Worm (Caenorhabditis elegans) whole organism, late embryonic: Measurements from ENCODE around the gene srx-44.

Experiments
- C08G9.2 ChIP-seq: sonication (generic microtip); optimal IDR thresholded peaks from 2 replicates; lab custom pipeline; 2016; ENCODE audit warnings: mild to moderate bottlenecking, missing genetic modification characterization, moderate library complexity, missing compliant biosample characterization
- C38D4.7 ChIP-seq: fragments of 200-800 bp; sonication (Bioruptor generic); optimal IDR thresholded peaks from 2 replicates; lab custom pipeline; 2018; ENCODE audit warnings: mild to moderate bottlenecking, missing genetic modification characterization, moderate library complexity, missing compliant biosample characterization
- F13H6.1 ChIP-seq: sonication (generic microtip); optimal IDR thresholded peaks from 2 replicates; lab custom pipeline; 2016; ENCODE audit warnings: missing genetic modification characterization, missing compliant biosample characterization
- K02D7.2 ChIP-seq: sonication (generic microtip); optimal IDR thresholded peaks from 2 replicates; lab custom pipeline; 2017; ENCODE audit warnings: mild to moderate bottlenecking, missing genetic modification characterization, missing compliant biosample characterization
- T23F11.4 ChIP-seq: fragments of 200-800 bp; sonication (Bioruptor generic); optimal IDR thresholded peaks from 2 replicates; lab custom pipeline; 2018; ENCODE audit warnings: mild to moderate bottlenecking, missing genetic modification characterization, missing compliant biosample characterization
- ama-1 ChIP-seq: fragments of 150-350 bp; optimal IDR thresholded peaks from 2 replicates; lab custom pipeline; 2014
- ceh-14 ChIP-seq: sonication (generic microtip); optimal IDR thresholded peaks from 2 replicates; lab custom pipeline; 2016; ENCODE audit warnings: missing genotype, missing genetic modification characterization, missing compliant biosample characterization
- ceh-19 ChIP-seq: fragments of 200-800 bp; sonication (Bioruptor generic); optimal IDR thresholded peaks from 2 replicates; lab custom pipeline; 2018; ENCODE audit warnings: mild to moderate bottlenecking, missing genetic modification characterization, missing compliant biosample characterization
- ceh-2 ChIP-seq: sonication (generic microtip); optimal IDR thresholded peaks from 2 replicates; lab custom pipeline; 2016; ENCODE audit warnings: missing genotype, missing genetic modification characterization, missing compliant biosample characterization
- ceh-30 ChIP-seq: fragments of 150-350 bp; optimal IDR thresholded peaks from 2 replicates; lab custom pipeline; 2014; ENCODE audit warnings: missing biosample characterization, missing genetic modification characterization
- ceh-31 ChIP-seq: sonication (generic microtip); optimal IDR thresholded peaks from 2 replicates; lab custom pipeline; 2016; ENCODE audit warnings: missing genetic modification characterization, missing compliant biosample characterization
- ceh-34 ChIP-seq: sonication (generic microtip); optimal IDR thresholded peaks from 2 replicates; lab custom pipeline; 2016; ENCODE audit warnings: mild to moderate bottlenecking, missing genetic modification characterization, missing compliant biosample characterization
- ceh-48 ChIP-seq: sonication (generic microtip); optimal IDR thresholded peaks from 2 replicates; lab custom pipeline; 2016; ENCODE audit warnings: missing genetic modification characterization, inconsistent platforms, missing compliant biosample characterization
- ceh-6 ChIP-seq: fragments of 200-800 bp; sonication (Bioruptor generic); optimal IDR thresholded peaks from 2 replicates; lab custom pipeline; 2018; ENCODE audit warnings: mild to moderate bottlenecking, missing genetic modification characterization, missing compliant biosample characterization
- ceh-9 ChIP-seq: sonication (generic microtip); optimal IDR thresholded peaks from 2 replicates; lab custom pipeline; 2016; ENCODE audit warnings: mild to moderate bottlenecking, missing genetic modification characterization, inconsistent platforms, missing compliant biosample characterization
- che-1 ChIP-seq: sonication (generic microtip); optimal IDR thresholded peaks from 2 replicates; lab custom pipeline; 2016; ENCODE audit warnings: mild to moderate bottlenecking, missing genetic modification characterization, missing compliant biosample characterization
- elt-2 ChIP-seq: sonication (generic microtip); optimal IDR thresholded peaks from 2 replicates; lab custom pipeline; 2016; ENCODE audit warnings: missing genetic modification reagents, missing genetic modification characterization, missing compliant biosample characterization
- elt-4 ChIP-seq: sonication (generic microtip); optimal IDR thresholded peaks from 2 replicates; lab custom pipeline; 2016; ENCODE audit warnings: missing genetic modification characterization, missing compliant biosample characterization
- ets-4 ChIP-seq: sonication (generic microtip); optimal IDR thresholded peaks from 2 replicates; lab custom pipeline; 2016; ENCODE audit warnings: missing genetic modification characterization, missing compliant biosample characterization
- eyg-1 ChIP-seq: sonication (generic microtip); optimal IDR thresholded peaks from 2 replicates; lab custom pipeline; 2016; ENCODE audit warnings: missing genotype, missing genetic modification characterization, missing compliant biosample characterization
- fkh-6 ChIP-seq: sonication (generic microtip); optimal IDR thresholded peaks from 2 replicates; lab custom pipeline; 2016; ENCODE audit warnings: missing genetic modification characterization, missing compliant biosample characterization
- gmeb-2 ChIP-seq: sonication (generic microtip); optimal IDR thresholded peaks from 2 replicates; lab custom pipeline; 2016; ENCODE audit warnings: missing genetic modification characterization, inconsistent platforms, missing compliant biosample characterization
- hlh-15 ChIP-seq: sonication (generic microtip); optimal IDR thresholded peaks from 2 replicates; lab custom pipeline; 2016; ENCODE audit warnings: missing genetic modification characterization, missing compliant biosample characterization
- hlh-30 ChIP-seq: sonication (generic microtip); optimal IDR thresholded peaks from 2 replicates; lab custom pipeline; 2017; ENCODE audit warnings: antibody characterized with exemption, missing genetic modification characterization, missing compliant biosample characterization; ENCODE audit not compliant: insufficient read depth
- hlh-6 ChIP-seq: sonication (generic microtip); optimal IDR thresholded peaks from 2 replicates; lab custom pipeline; 2016; ENCODE audit warnings: missing genotype, missing genetic modification characterization, missing compliant biosample characterization
- hlh-8 ChIP-seq: sonication (generic microtip); optimal IDR thresholded peaks from 2 replicates; lab custom pipeline; 2016; ENCODE audit warnings: missing genotype, missing genetic modification characterization, missing compliant biosample characterization
- lim-6 ChIP-seq: sonication (generic microtip); optimal IDR thresholded peaks from 2 replicates; lab custom pipeline; 2016; ENCODE audit warnings: missing genetic modification characterization, missing compliant biosample characterization
- lin-11 ChIP-seq: fragments of 200-800 bp; sonication (Bioruptor generic); optimal IDR thresholded peaks from 2 replicates; lab custom pipeline; 2018; ENCODE audit warnings: mild to moderate bottlenecking, missing genetic modification characterization, missing compliant biosample characterization
- mec-3 ChIP-seq: sonication (generic microtip); optimal IDR thresholded peaks from 2 replicates; lab custom pipeline; 2016; ENCODE audit warnings: borderline replicate concordance, missing genetic modification characterization, missing compliant biosample characterization
- nfya-1 ChIP-seq: sonication (generic microtip); optimal IDR thresholded peaks from 2 replicates; lab custom pipeline; 2017; ENCODE audit warnings: missing genetic modification characterization, mild to moderate bottlenecking, missing compliant biosample characterization, antibody characterized with exemption, moderate library complexity
- nhr-232 ChIP-seq: sonication (generic microtip); optimal IDR thresholded peaks from 2 replicates; lab custom pipeline; 2016; ENCODE audit warnings: missing genetic modification characterization, missing compliant biosample characterization
- odd-2 ChIP-seq: sonication (generic microtip); optimal IDR thresholded peaks from 2 replicates; lab custom pipeline; 2017; ENCODE audit warnings: antibody characterized with exemption, mild to moderate bottlenecking, missing genetic modification characterization, missing compliant biosample characterization
- pat-9 ChIP-seq: fragments of 200-800 bp; sonication (Bioruptor generic); optimal IDR thresholded peaks from 2 replicates; lab custom pipeline; 2018; ENCODE audit warnings: mild to moderate bottlenecking, missing genetic modification characterization, moderate library complexity, missing compliant biosample characterization
- pax-1 ChIP-seq: fragments of 150-350 bp; optimal IDR thresholded peaks from 2 replicates; lab custom pipeline; 2014; ENCODE audit warnings: missing biosample characterization, missing genetic modification characterization
- pha-4 ChIP-seq: fragments of 150-350 bp; optimal IDR thresholded peaks from 2 replicates; lab custom pipeline; 2018; ENCODE audit warnings: missing biosample characterization, missing genetic modification reagents, missing genetic modification characterization
- pros-1 ChIP-seq: fragments of 150-350 bp; optimal IDR thresholded peaks from 2 replicates; lab custom pipeline; 2014; ENCODE audit warnings: missing biosample characterization, missing genetic modification reagents, missing genetic modification characterization
- rnt-1 ChIP-seq: sonication (generic microtip); optimal IDR thresholded peaks from 2 replicates; lab custom pipeline; 2016; ENCODE audit warnings: missing genetic modification characterization, missing compliant biosample characterization
- sdc-2 ChIP-seq: sonication (generic microtip); optimal IDR thresholded peaks from 2 replicates; lab custom pipeline; 2016; ENCODE audit warnings: missing genotype, missing genetic modification characterization, missing compliant biosample characterization
- tbx-7 ChIP-seq: sonication (generic microtip); optimal IDR thresholded peaks from 2 replicates; lab custom pipeline; 2016; ENCODE audit warnings: missing genotype, missing genetic modification characterization, missing compliant biosample characterization
- ttx-3 ChIP-seq: sonication (generic microtip); optimal IDR thresholded peaks from 2 replicates; lab custom pipeline; 2016; ENCODE audit warnings: missing genetic modification reagents, missing genetic modification characterization, missing compliant biosample characterization
- unc-3 ChIP-seq, 2 experiments: fragments of 200-800 bp in 1 of 2; sonication (Bioruptor generic) in 1 of 2; sonication (generic microtip) in 1 of 2; conservative IDR thresholded peaks in 1 of 2; optimal IDR thresholded peaks in 1 of 2; 2 replicates each; pipeline versions ENCODE4 v1.3.6 to Lab custom; 2016 to 2022; ENCODE audit warnings: missing compliant biosample characterization in 2 of 2, missing genetic modification characterization in 2 of 2, missing genetic modification reagents in 1 of 2
- unc-42 ChIP-seq: sonication (generic microtip); optimal IDR thresholded peaks from 2 replicates; lab custom pipeline; 2016; ENCODE audit warnings: missing genotype, missing genetic modification characterization, missing compliant biosample characterization
- unc-55 ChIP-seq: sonication (generic microtip); optimal IDR thresholded peaks from 2 replicates; lab custom pipeline; 2017; ENCODE audit warnings: missing biosample characterization, missing genetic modification reagents, missing genetic modification characterization
- unc-86 ChIP-seq: sonication (generic microtip); optimal IDR thresholded peaks from 2 replicates; lab custom pipeline; 2016; ENCODE audit warnings: missing genetic modification characterization, missing compliant biosample characterization
- ztf-16 ChIP-seq: sonication (generic microtip); optimal IDR thresholded peaks from 2 replicates; lab custom pipeline; 2017; ENCODE audit warnings: missing genetic modification characterization, missing compliant biosample characterization

Gene srx-44

ce11 chrV:16015652-16016051 is 4.5 kb upstream of the srx-44 start, which contains the start of gene str-232:
Gene str-232 (minus strand): TSS chrV:16015752.
- no peak for TF ChIP-seq ceh-2
- TF ChIP-seq unc-55 (GFP tag; lab: Kevin White, UChicago), result no peak
- TF ChIP-seq pros-1 (tag; lab: Kevin White, UChicago), result no peak
- TF ChIP-seq ztf-16 (tag; lab: Kevin White, UChicago), result no peak
- no peak for TF ChIP-seq C38D4.7 (GFP tag; lab: Kevin White, UChicago)
- TF ChIP-seq lin-11 (tag; lab: Kevin White, UChicago), result no peak
- no peak for TF ChIP-seq pha-4
- TF ChIP-seq elt-2 (tag; lab: Kevin White, UChicago), result no peak
- no peak for TF ChIP-seq ceh-31 (tag; lab: Kevin White, UChicago)
- TF ChIP-seq ttx-3 (tag; lab: Kevin White, UChicago), result no peak
- TF ChIP-seq ets-4 (tag; lab: Kevin White, UChicago), result no peak
- no peak for TF ChIP-seq fkh-6 (tag; lab: Kevin White, UChicago)
- no peak for TF ChIP-seq ceh-30 (tag; lab: Kevin White, UChicago)
- no peak for TF ChIP-seq unc-3 (GFP tag; conservative IDR thresholded peaks at IDR 0.05; lab: Robert Waterston, UW)
- TF ChIP-seq unc-3 (tag; optimal IDR thresholded peaks at IDR 0.05; lab: Kevin White, UChicago), result no peak
- TF ChIP-seq mec-3, result no peak
- no peak for TF ChIP-seq ceh-34 (tag; lab: Kevin White, UChicago)
- TF ChIP-seq ceh-6 (GFP tag; lab: Kevin White, UChicago), result no peak
- TF ChIP-seq ceh-19 (GFP tag; lab: Kevin White, UChicago), result no peak
- no peak for TF ChIP-seq ceh-14 (tag; lab: Kevin White, UChicago)

- no peak for TF ChIP-seq hlh-8 (tag; lab: Kevin White, UChicago)
- TF ChIP-seq nfya-1, result no peak
- TF ChIP-seq unc-42 (tag; lab: Kevin White, UChicago), result no peak
- no peak for TF ChIP-seq ceh-31 (tag; lab: Kevin White, UChicago)
- TF ChIP-seq tbx-7, result no peak
- no peak for TF ChIP-seq unc-3 (GFP tag; conservative IDR thresholded peaks at IDR 0.05; lab: Robert Waterston, UW)
- TF ChIP-seq unc-3 (tag; optimal IDR thresholded peaks at IDR 0.05; lab: Kevin White, UChicago), result no peak
- no peak for TF ChIP-seq odd-2 (tag; lab: Kevin White, UChicago)
- TF ChIP-seq C08G9.2 (tag; lab: Kevin White, UChicago), result no peak
- no peak for TF ChIP-seq ceh-48 (tag; lab: Kevin White, UChicago)
- no peak for TF ChIP-seq pat-9 (tag; lab: Kevin White, UChicago)
- no peak for TF ChIP-seq unc-86 (tag; lab: Kevin White, UChicago)
- TF ChIP-seq mec-3, result no peak
- no peak for TF ChIP-seq elt-2 (tag; lab: Kevin White, UChicago)
- TF ChIP-seq che-1 (tag; lab: Kevin White, UChicago), result no peak
- no peak for TF ChIP-seq pha-4
- no peak for TF ChIP-seq K02D7.2
- no peak for TF ChIP-seq F13H6.1
- TF ChIP-seq hlh-30, result no peak
Measured at ce11 chrV:16016977-16017376, 3.2 kb upstream of the srx-44 start.

- TF ChIP-seq che-1 (tag; lab: Kevin White, UChicago) (no peak), lim-6 (tag; lab: Kevin White, UChicago) (no peak), ets-4 (tag; lab: Kevin White, UChicago) (no peak), ama-1 (no peak), nhr-232 (tag; lab: Kevin White, UChicago) (no peak), hlh-6 (tag; lab: Kevin White, UChicago) (no peak), unc-86 (tag; lab: Kevin White, UChicago) (no peak), unc-42 (tag; lab: Kevin White, UChicago) (no peak), pros-1 (tag; lab: Kevin White, UChicago) (no peak), gmeb-2 (tag; lab: Kevin White, UChicago) (no peak), lin-11 (tag; lab: Kevin White, UChicago) (no peak), pax-1 (tag; lab: Kevin White, UChicago) (no peak), unc-3 (GFP tag; conservative IDR thresholded peaks at IDR 0.05; lab: Robert Waterston, UW) (no peak), unc-3 (tag; optimal IDR thresholded peaks at IDR 0.05; lab: Kevin White, UChicago) (no peak), elt-4 (tag; lab: Kevin White, UChicago) (no peak), eyg-1 (tag; lab: Kevin White, UChicago) (no peak), rnt-1 (tag; lab: Kevin White, UChicago) (no peak), ceh-9 (tag; lab: Kevin White, UChicago) (no peak), hlh-15 (tag; lab: Kevin White, UChicago) (no peak), sdc-2 (tag; lab: Kevin White, UChicago) (no peak), T23F11.4 (GFP tag; lab: Kevin White, UChicago) (no peak)
Measured at ce11 chrV:16017671-16018070, 2.5 kb upstream of the srx-44 start, which contains the start of gene srx-43. Gene srx-43 (plus strand): TSS chrV:16017971.
